Fruit fly (Drosophila melanogaster): ENCODE results near the gene Rrp1.

DNA sequence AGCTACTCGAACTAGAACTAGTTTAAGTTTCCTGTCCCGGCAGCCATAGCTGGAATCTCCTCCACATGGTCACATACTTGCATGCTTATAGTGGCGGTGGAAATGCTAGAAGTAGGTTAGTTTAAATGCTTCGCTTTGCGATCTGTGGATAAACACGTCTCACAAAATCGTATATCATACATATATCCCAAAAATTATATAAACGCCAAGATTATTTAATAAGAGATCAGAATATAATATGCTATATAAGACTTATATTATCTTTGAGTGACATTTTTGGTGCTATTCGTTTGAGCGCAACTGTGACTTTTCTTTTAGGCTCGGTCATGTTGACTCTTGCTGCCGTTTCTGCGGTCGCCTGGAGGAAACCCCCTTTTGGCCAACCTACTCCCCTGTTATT is 29.6 kb upstream of the Rrp1 start:
- TF ChIP-seq dsf (GFP tag; optimal IDR thresholded peaks at IDR 0.05; ENCODE audit: borderline replicate concordance): no peak
- TF ChIP-seq h (GFP tag; optimal IDR thresholded peaks at IDR 0.05): no peak
- no peak for TF ChIP-seq tai (GFP tag; optimal IDR thresholded peaks at IDR 0.05)
- TF ChIP-seq usp (GFP tag; optimal IDR thresholded peaks at IDR 0.05): no peak
- no peak for TF ChIP-seq Hr78 (GFP tag; optimal IDR thresholded peaks at IDR 0.05)
- no peak for TF ChIP-seq Rel (GFP tag; optimal IDR thresholded peaks at IDR 0.05)
- TF ChIP-seq Rel (tag; optimal IDR thresholded peaks at IDR 0.05): no peak
- TF ChIP-seq N (GFP tag; optimal IDR thresholded peaks at IDR 0.05): no peak
- no peak for TF ChIP-seq Abd-B (GFP tag; optimal IDR thresholded peaks at IDR 0.05)
- TF ChIP-seq psq (GFP tag; optimal IDR thresholded peaks at IDR 0.05): no peak
- TF ChIP-seq Sp1 (GFP tag; optimal IDR thresholded peaks at IDR 0.05): no peak
- no peak for TF ChIP-seq Jra (GFP tag; optimal IDR thresholded peaks at IDR 0.05)

Measured in whole organism, wandering third instar larva.